Worm (Caenorhabditis elegans) whole organism, mixed stage, embryonic: ENCODE measurements around the gene eef-1G.

ENCODE experiments used
- M03D4.4 ChIP-seq: sonication (generic microtip); optimal IDR thresholded peaks from 2 replicates; lab custom pipeline; 2017; ENCODE audit warnings: mild to moderate bottlenecking, missing genetic modification characterization, missing compliant biosample characterization
- bed-3 ChIP-seq: fragments of 200-800 bp; sonication (Bioruptor generic); optimal IDR thresholded peaks from 3 replicates; lab custom pipeline; 2018; ENCODE audit warnings: mild to moderate bottlenecking, missing genetic modification characterization, moderate library complexity, missing compliant biosample characterization
- blmp-1 ChIP-seq: fragments of 150-350 bp; optimal IDR thresholded peaks from 2 replicates; lab custom pipeline; 2014; ENCODE audit warnings: missing biosample characterization, missing genetic modification characterization
- ceh-39 ChIP-seq: fragments of 150-350 bp; optimal IDR thresholded peaks from 2 replicates; lab custom pipeline; 2014; ENCODE audit warnings: missing biosample characterization, missing genetic modification characterization
- ceh-43 ChIP-seq: fragments of 200-800 bp; sonication (Bioruptor generic); optimal IDR thresholded peaks from 2 replicates; lab custom pipeline; 2018; ENCODE audit warnings: mild to moderate bottlenecking, missing genetic modification characterization, moderate library complexity, missing compliant biosample characterization
- ceh-83 ChIP-seq: fragments of 200-800 bp; sonication (Bioruptor generic); optimal IDR thresholded peaks from 2 replicates; lab custom pipeline; 2018; ENCODE audit warnings: mild to moderate bottlenecking, missing genetic modification characterization, missing compliant biosample characterization
- ces-1 ChIP-seq: fragments of 150-350 bp; optimal IDR thresholded peaks from 2 replicates; lab custom pipeline; 2014; ENCODE audit warnings: missing biosample characterization, missing genetic modification reagents, missing genetic modification characterization
- cnd-1 ChIP-seq: fragments of 200-800 bp; sonication (Bioruptor generic); optimal IDR thresholded peaks from 2 replicates; lab custom pipeline; 2018; ENCODE audit warnings: mild to moderate bottlenecking, missing genetic modification characterization, missing compliant biosample characterization
- drap-1 ChIP-seq: fragments of 200-800 bp; sonication (Bioruptor generic); optimal IDR thresholded peaks from 3 replicates; lab custom pipeline; 2018; ENCODE audit warnings: mild to moderate bottlenecking, missing genetic modification characterization, missing compliant biosample characterization
- elt-3 ChIP-seq: fragments of 150-350 bp; optimal IDR thresholded peaks from 2 replicates; lab custom pipeline; 2014; ENCODE audit warnings: missing biosample characterization, missing genetic modification characterization
- flh-1 ChIP-seq: fragments of 200-800 bp; sonication (Bioruptor generic); optimal IDR thresholded peaks from 2 replicates; lab custom pipeline; 2018; ENCODE audit warnings: mild to moderate bottlenecking, missing genetic modification characterization, moderate library complexity, missing compliant biosample characterization
- ham-2 ChIP-seq: fragments of 200-800 bp; sonication (Bioruptor generic); optimal IDR thresholded peaks from 2 replicates; lab custom pipeline; 2018; ENCODE audit warnings: mild to moderate bottlenecking, missing genetic modification characterization, missing compliant biosample characterization
- hlh-1 ChIP-seq: fragments of 150-350 bp; optimal IDR thresholded peaks from 2 replicates; lab custom pipeline; 2014; ENCODE audit warnings: missing biosample characterization, missing genetic modification reagents, missing genetic modification characterization
- lin-13 ChIP-seq: fragments of 150-350 bp; optimal IDR thresholded peaks from 2 replicates; lab custom pipeline; 2014; ENCODE audit warnings: missing biosample characterization, missing genetic modification characterization
- lin-32 ChIP-seq: fragments of 200-800 bp; sonication (Bioruptor generic); optimal IDR thresholded peaks from 2 replicates; lab custom pipeline; 2018; ENCODE audit warnings: mild to moderate bottlenecking, missing genetic modification characterization, missing compliant biosample characterization
- lsy-2 ChIP-seq: fragments of 150-350 bp; optimal IDR thresholded peaks from 2 replicates; lab custom pipeline; 2014; ENCODE audit warnings: missing biosample characterization, missing genetic modification characterization
- mab-5 ChIP-seq: fragments of 150-350 bp; optimal IDR thresholded peaks from 2 replicates; lab custom pipeline; 2014; ENCODE audit warnings: missing biosample characterization, missing genetic modification characterization
- mep-1 ChIP-seq: fragments of 150-350 bp; optimal IDR thresholded peaks from 2 replicates; lab custom pipeline; 2017; ENCODE audit warnings: missing biosample characterization, missing genetic modification reagents, missing genetic modification characterization, inconsistent platforms
- mls-2 ChIP-seq: sonication (generic microtip); optimal IDR thresholded peaks from 2 replicates; lab custom pipeline; 2016; ENCODE audit warnings: mild to moderate bottlenecking, missing genetic modification characterization, moderate library complexity, missing compliant biosample characterization
- nhr-12 ChIP-seq: fragments of 150-350 bp; optimal IDR thresholded peaks from 2 replicates; lab custom pipeline; 2014; ENCODE audit warnings: missing biosample characterization, missing genetic modification characterization
- nhr-2 ChIP-seq: fragments of 150-350 bp; optimal IDR thresholded peaks from 2 replicates; lab custom pipeline; 2014; ENCODE audit warnings: missing biosample characterization, missing genetic modification characterization
- nhr-237 ChIP-seq: fragments of 150-350 bp; optimal IDR thresholded peaks from 2 replicates; lab custom pipeline; 2014; ENCODE audit warnings: missing biosample characterization, missing genetic modification characterization
- nhr-76 ChIP-seq: sonication (generic microtip); optimal IDR thresholded peaks from 2 replicates; lab custom pipeline; 2017; ENCODE audit warnings: missing biosample characterization, missing genetic modification characterization
- pha-4 ChIP-seq: fragments of 150-350 bp; optimal IDR thresholded peaks from 2 replicates; lab custom pipeline; 2018; ENCODE audit warnings: missing biosample characterization, missing genetic modification reagents, missing genetic modification characterization
- sem-2 ChIP-seq: fragments of 200-800 bp; sonication (Bioruptor generic); optimal IDR thresholded peaks from 2 replicates; lab custom pipeline; 2018; ENCODE audit warnings: mild to moderate bottlenecking, missing genetic modification characterization, missing compliant biosample characterization
- snpc-4 ChIP-seq: fragments of 150-350 bp; optimal IDR thresholded peaks from 2 replicates; lab custom pipeline; 2014; ENCODE audit warnings: missing biosample characterization, missing genetic modification characterization
- sptf-1 ChIP-seq: sonication (generic microtip); optimal IDR thresholded peaks from 2 replicates; lab custom pipeline; 2017; ENCODE audit warnings: mild to moderate bottlenecking, missing genetic modification characterization, moderate library complexity, missing compliant biosample characterization
- tbx-8 ChIP-seq: fragments of 200-800 bp; sonication (Bioruptor generic); optimal IDR thresholded peaks from 2 replicates; lab custom pipeline; 2018; ENCODE audit warnings: mild to moderate bottlenecking, missing genetic modification characterization, moderate library complexity, missing compliant biosample characterization
- unc-120 ChIP-seq: sonication (generic microtip); optimal IDR thresholded peaks from 2 replicates; lab custom pipeline; 2017; ENCODE audit warnings: missing genetic modification characterization, missing compliant biosample characterization; ENCODE audit not compliant: poor library complexity, severe bottlenecking
- unc-39 ChIP-seq: fragments of 150-350 bp; optimal IDR thresholded peaks from 2 replicates; lab custom pipeline; 2014; ENCODE audit warnings: missing biosample characterization, missing genetic modification characterization
- unc-62 ChIP-seq: fragments of 150-350 bp; optimal IDR thresholded peaks from 2 replicates; lab custom pipeline; 2014; ENCODE audit warnings: missing biosample characterization, missing genetic modification reagents, missing genetic modification characterization
- zip-8 ChIP-seq: fragments of 150-350 bp; optimal IDR thresholded peaks from 2 replicates; lab custom pipeline; 2014; ENCODE audit warnings: missing biosample characterization, missing genetic modification characterization
- ztf-11 ChIP-seq: fragments of 150-350 bp; optimal IDR thresholded peaks from 2 replicates; lab custom pipeline; 2014; ENCODE audit warnings: missing biosample characterization, missing genetic modification characterization

The eef-1G gene

DNA sequence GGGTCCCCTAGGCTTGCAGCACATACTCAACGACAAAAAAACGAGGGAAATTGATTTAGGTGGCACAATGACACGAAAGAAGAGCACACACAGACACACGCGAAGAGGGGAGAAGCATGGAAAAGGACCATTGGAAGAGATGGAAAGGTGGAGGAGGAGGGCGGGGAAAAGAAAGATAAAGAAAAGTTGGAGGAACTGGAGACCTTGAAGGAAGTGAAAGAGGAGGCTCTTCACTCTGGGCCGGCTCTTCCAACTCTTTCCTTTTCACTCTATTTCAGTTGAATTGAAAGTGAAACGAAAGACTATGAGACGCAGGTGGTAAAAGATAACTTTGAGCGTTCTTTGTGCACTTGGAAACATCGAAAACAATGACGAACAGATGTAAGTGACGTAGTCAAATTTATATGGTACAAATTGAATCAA is 4.1 kb upstream of the eef-1G start:
- TF ChIP-seq unc-62 (GFP tag; lab: Kevin White, UChicago) (no peak), cnd-1 (tag; lab: Kevin White, UChicago) (no peak), lsy-2 (tag; lab: Kevin White, UChicago) (no peak), nhr-2 (tag; lab: Kevin White, UChicago) (no peak), sptf-1 (tag; lab: Kevin White, UChicago) (peak; percentile 26), pha-4 (no peak), unc-120 (tag; lab: Kevin White, UChicago) (peak; percentile 88), mab-5 (no peak), zip-8 (tag; lab: Kevin White, UChicago) (no peak), mep-1 (tag; lab: Kevin White, UChicago) (no peak), nhr-12 (tag; lab: Kevin White, UChicago) (no peak), ces-1 (GFP tag; lab: Kevin White, UChicago) (peak; percentile 80), drap-1 (GFP tag; lab: Kevin White, UChicago) (peak; percentile 43), lin-13 (tag; lab: Kevin White, UChicago) (no peak), ceh-39 (tag; lab: Kevin White, UChicago) (no peak), ceh-43 (GFP tag; lab: Kevin White, UChicago) (no peak), nhr-76 (tag; lab: Kevin White, UChicago) (no peak), hlh-1 (tag; lab: Kevin White, UChicago) (no peak), elt-3 (no peak), nhr-237 (tag; lab: Kevin White, UChicago) (no peak), tbx-8 (GFP tag; lab: Kevin White, UChicago) (no peak), lin-32 (GFP tag; lab: Kevin White, UChicago) (no peak), snpc-4 (no peak), mls-2 (tag; lab: Kevin White, UChicago) (peak; percentile 24), ceh-83 (GFP tag; lab: Kevin White, UChicago) (no peak), M03D4.4 (tag; lab: Kevin White, UChicago) (no peak), sem-2 (GFP tag; lab: Kevin White, UChicago) (no peak), ham-2 (GFP tag; lab: Kevin White, UChicago) (no peak)

ce11 chrV:10966874-10967273 is 1.4 kb downstream of the eef-1G start:
- TF ChIP-seq nhr-76 (tag; lab: Kevin White, UChicago) (no peak), hlh-1 (tag; lab: Kevin White, UChicago) (no peak), mep-1 (tag; lab: Kevin White, UChicago) (no peak), snpc-4 (no peak), sptf-1 (tag; lab: Kevin White, UChicago) (no peak), nhr-12 (tag; lab: Kevin White, UChicago) (no peak), ztf-11 (tag; lab: Kevin White, UChicago) (no peak), bed-3 (GFP tag; lab: Kevin White, UChicago) (no peak)

DNA sequence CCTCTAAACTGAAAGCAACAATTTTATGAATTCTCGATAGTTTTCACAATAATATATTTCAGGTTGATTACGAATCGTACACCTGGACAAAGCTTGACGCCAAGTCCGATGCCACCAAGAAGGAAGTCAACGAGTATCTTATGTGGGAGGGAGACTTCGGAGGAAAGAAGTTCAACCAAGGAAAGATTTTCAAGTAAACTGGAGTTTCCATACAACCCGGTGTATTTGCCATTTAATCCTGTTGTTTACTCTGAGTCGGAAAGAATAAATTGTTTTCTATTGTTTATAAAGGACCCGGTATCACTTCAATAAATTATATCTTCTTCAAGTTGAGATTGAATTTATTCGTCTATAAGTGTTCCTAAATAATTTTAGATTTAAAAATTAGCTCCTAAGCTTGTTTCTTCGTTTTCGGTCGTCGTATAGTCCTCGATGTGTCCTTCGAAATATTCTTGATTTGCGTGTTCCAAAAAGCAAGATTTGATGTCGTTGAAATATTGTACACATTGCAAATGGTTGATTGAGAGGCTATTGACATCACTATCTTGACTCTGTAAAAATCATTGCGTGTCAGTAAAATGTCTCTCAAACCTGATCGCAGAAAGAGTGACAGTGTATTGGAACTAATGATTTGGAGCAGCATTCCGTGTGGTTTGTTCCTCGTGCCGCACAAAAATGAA is 2.2 kb downstream of the eef-1G start:
- TF ChIP-seq ztf-11 (tag; lab: Kevin White, UChicago): no peak
- TF ChIP-seq tbx-8 (GFP tag; lab: Kevin White, UChicago): no peak
- TF ChIP-seq mls-2 (tag; lab: Kevin White, UChicago): no peak
- no peak for TF ChIP-seq unc-39
- no peak for TF ChIP-seq lin-13 (tag; lab: Kevin White, UChicago)
- no peak for TF ChIP-seq M03D4.4 (tag; lab: Kevin White, UChicago)
- TF ChIP-seq flh-1 (GFP tag; lab: Kevin White, UChicago): no peak
- TF ChIP-seq lsy-2 (tag; lab: Kevin White, UChicago): no peak
- TF ChIP-seq bed-3 (GFP tag; lab: Kevin White, UChicago): no peak
- no peak for TF ChIP-seq nhr-12 (tag; lab: Kevin White, UChicago)
- no peak for TF ChIP-seq cnd-1 (tag; lab: Kevin White, UChicago)
- no peak for TF ChIP-seq snpc-4
- TF ChIP-seq nhr-2 (tag; lab: Kevin White, UChicago): no peak
- no peak for TF ChIP-seq mab-5

DNA sequence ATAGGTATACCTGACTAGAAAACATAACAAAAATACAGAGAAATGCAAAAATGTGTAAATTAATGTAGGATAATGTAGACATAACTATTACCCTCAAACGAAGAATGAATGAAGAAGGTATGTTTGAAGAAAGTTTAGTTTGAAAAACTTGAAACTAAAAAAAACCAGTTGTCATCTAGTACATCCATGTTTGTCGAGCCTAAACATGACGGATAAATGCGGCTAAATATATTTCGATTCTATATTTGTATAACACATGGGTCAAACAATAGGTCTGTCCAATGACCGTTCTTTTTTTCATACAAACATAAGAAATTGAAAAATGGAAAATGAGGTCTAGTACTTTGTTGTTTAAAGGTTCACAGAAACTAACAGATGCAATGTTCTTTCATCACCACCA is 4.6 kb downstream of the eef-1G start, which contains the start of gene F17C11.22:
Gene F17C11.22 (minus strand): TSS at position 101 of the 400 bp plus-strand sequence.
- no peak for TF ChIP-seq elt-3
- no peak for TF ChIP-seq nhr-12 (tag; lab: Kevin White, UChicago)
- TF ChIP-seq snpc-4: no peak
- no peak for TF ChIP-seq ces-1 (GFP tag; lab: Kevin White, UChicago)
- no peak for TF ChIP-seq blmp-1 (tag; lab: Kevin White, UChicago)
- no peak for TF ChIP-seq bed-3 (GFP tag; lab: Kevin White, UChicago)
- TF ChIP-seq tbx-8 (GFP tag; lab: Kevin White, UChicago): no peak
- no peak for TF ChIP-seq M03D4.4 (tag; lab: Kevin White, UChicago)
- no peak for TF ChIP-seq lsy-2 (tag; lab: Kevin White, UChicago)
- TF ChIP-seq mab-5: no peak
- TF ChIP-seq nhr-237 (tag; lab: Kevin White, UChicago): no peak
- TF ChIP-seq lin-13 (tag; lab: Kevin White, UChicago): no peak
- no peak for TF ChIP-seq unc-62 (GFP tag; lab: Kevin White, UChicago)
- no peak for TF ChIP-seq drap-1 (GFP tag; lab: Kevin White, UChicago)
- no peak for TF ChIP-seq flh-1 (GFP tag; lab: Kevin White, UChicago)
- TF ChIP-seq pha-4: no peak
- no peak for TF ChIP-seq zip-8 (tag; lab: Kevin White, UChicago)
- TF ChIP-seq nhr-76 (tag; lab: Kevin White, UChicago): no peak
- no peak for TF ChIP-seq ceh-43 (GFP tag; lab: Kevin White, UChicago)
- no peak for TF ChIP-seq ceh-83 (GFP tag; lab: Kevin White, UChicago)
- TF ChIP-seq, all 35 proteins: peak for 0
